Worm (Caenorhabditis elegans): ENCODE measurements around the gene mcm-3AP.

DNA sequence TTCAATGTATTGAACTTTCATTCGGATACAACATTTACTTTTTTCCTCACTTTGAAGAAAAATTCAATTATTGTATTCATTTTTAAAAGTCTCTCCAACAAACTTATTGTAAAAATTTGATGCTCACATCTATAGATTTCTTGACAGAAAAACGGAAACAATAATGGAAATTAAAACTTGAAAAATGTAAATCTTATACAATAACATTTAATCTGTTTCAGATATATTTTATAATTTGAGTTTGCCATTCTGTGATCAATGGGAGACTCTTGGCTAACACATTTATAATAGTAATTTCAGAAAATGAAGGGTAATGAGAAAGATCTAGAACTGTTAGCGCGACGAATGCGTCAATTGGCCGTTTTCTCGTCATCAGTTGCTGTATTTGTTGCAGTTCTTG, 39.9 kb downstream of the mcm-3AP start, which contains the start of gene col-115:
- TF ChIP-seq nhr-76 (tag; optimal IDR thresholded peaks at IDR 0.05), result no peak
- no peak for TF ChIP-seq sem-2 (GFP tag; optimal IDR thresholded peaks at IDR 0.05)
- TF ChIP-seq mep-1 (tag; optimal IDR thresholded peaks at IDR 0.05), result no peak
- TF ChIP-seq nhr-237 (tag; optimal IDR thresholded peaks at IDR 0.05), result no peak
- no peak for TF ChIP-seq lin-32 (GFP tag; optimal IDR thresholded peaks at IDR 0.05)

Measured in whole organism, mixed stage, embryonic.